Fruit fly (Drosophila melanogaster) whole organism, embryonic: Measurements from ENCODE around the gene Nepl12.

Experiments used
- ATbp ChIP-seq: fragments of 200-800 bp; sonication (Bioruptor generic); optimal IDR thresholded peaks from 2 replicates; lab custom pipeline; 2017; ENCODE audit warnings: missing biosample characterization, mild to moderate bottlenecking, missing genetic modification characterization, missing genetic modification reagents
- CG11560 ChIP-seq: fragments of 200-800 bp; sonication (Bioruptor generic); IDR thresholded peaks from 3 replicates; pipeline ENCODE4 v1.3.6; 2022; ENCODE audit warnings: missing biosample characterization, missing genetic modification characterization
- CG14860 ChIP-seq: fragments of 200-800 bp; sonication (Bioruptor generic); IDR thresholded peaks from 3 replicates; pipeline ENCODE4 v1.3.6; 2022; ENCODE audit warnings: missing biosample characterization, missing genetic modification characterization; ENCODE audit not compliant: partially characterized antibody
- CG15073 ChIP-seq: fragments of 200-800 bp; sonication (Bioruptor generic); optimal IDR thresholded peaks from 2 replicates; lab custom pipeline; 2016; ENCODE audit warnings: missing biosample characterization, missing genetic modification characterization
- CG15696 ChIP-seq: fragments of 200-800 bp; sonication (Bioruptor generic); optimal IDR thresholded peaks from 2 replicates; lab custom pipeline; 2019; ENCODE audit warnings: missing biosample characterization, mild to moderate bottlenecking, missing genetic modification characterization, moderate library complexity
- CG1647 ChIP-seq: fragments of 200-800 bp; sonication (Bioruptor generic); optimal IDR thresholded peaks from 3 replicates; lab custom pipeline; 2016; ENCODE audit warnings: missing biosample characterization, missing genetic modification characterization
- CG16813 ChIP-seq: fragments of 200-800 bp; sonication (Bioruptor generic); IDR thresholded peaks from 3 replicates; pipeline ENCODE4 v1.3.6; 2022; ENCODE audit warnings: missing biosample characterization, missing genetic modification characterization; ENCODE audit not compliant: partially characterized antibody
- CG17385 ChIP-seq: fragments of 200-800 bp; sonication (Bioruptor generic); optimal IDR thresholded peaks from 3 replicates; lab custom pipeline; 2018; ENCODE audit warnings: missing biosample characterization, mild to moderate bottlenecking, missing genetic modification characterization
- CG18619 ChIP-seq: fragments of 200-800 bp; sonication (Bioruptor generic); optimal IDR thresholded peaks from 3 replicates; lab custom pipeline; 2017; ENCODE audit warnings: missing biosample characterization, mild to moderate bottlenecking, missing genetic modification characterization
- CG2199 ChIP-seq: fragments of 200-800 bp; sonication (Bioruptor generic); IDR thresholded peaks from 3 replicates; pipeline ENCODE4 v1.3.6; 2022; ENCODE audit warnings: missing biosample characterization, missing genetic modification characterization
- CG2202 ChIP-seq: fragments of 200-800 bp; sonication (Bioruptor generic); optimal IDR thresholded peaks from 2 replicates; lab custom pipeline; 2018; ENCODE audit warnings: missing biosample characterization, mild to moderate bottlenecking, missing genetic modification characterization
- CG2875 ChIP-seq: fragments of 200-800 bp; sonication (Bioruptor generic); optimal IDR thresholded peaks from 2 replicates; lab custom pipeline; 2017; ENCODE audit warnings: missing biosample characterization, mild to moderate bottlenecking, missing genetic modification characterization, missing genetic modification reagents
- CG3281 ChIP-seq: fragments of 200-800 bp; sonication (Bioruptor generic); optimal IDR thresholded peaks from 3 replicates; lab custom pipeline; 2017; ENCODE audit warnings: missing biosample characterization, mild to moderate bottlenecking, missing genetic modification characterization
- CG34376 ChIP-seq: fragments of 200-800 bp; sonication (Bioruptor generic); optimal IDR thresholded peaks from 2 replicates; lab custom pipeline; 2018; ENCODE audit warnings: missing biosample characterization, mild to moderate bottlenecking, missing genetic modification characterization
- CG3838 ChIP-seq: fragments of 200-800 bp; sonication (Bioruptor generic); optimal IDR thresholded peaks from 3 replicates; lab custom pipeline; 2016; ENCODE audit warnings: missing biosample characterization, missing genetic modification characterization
- CG4360 ChIP-seq: fragments of 200-800 bp; sonication (Bioruptor generic); IDR thresholded peaks from 2 replicates; pipeline ENCODE4 v1.3.6; 2022; ENCODE audit warnings: missing biosample characterization, missing genetic modification characterization
- CG5245 ChIP-seq: fragments of 200-800 bp; sonication (Bioruptor generic); optimal IDR thresholded peaks from 3 replicates; lab custom pipeline; 2016; ENCODE audit warnings: missing biosample characterization, missing genetic modification characterization
- CG6765 ChIP-seq: fragments of 200-800 bp; sonication (Bioruptor generic); optimal IDR thresholded peaks from 3 replicates; lab custom pipeline; 2017; ENCODE audit warnings: missing biosample characterization, mild to moderate bottlenecking, missing genetic modification characterization
- CG7745 ChIP-seq: fragments of 200-800 bp; sonication (Bioruptor generic); optimal IDR thresholded peaks from 2 replicates; lab custom pipeline; 2018; ENCODE audit warnings: missing biosample characterization, mild to moderate bottlenecking, missing genetic modification characterization, moderate library complexity
- CG8478 ChIP-seq: fragments of >200 bp; optimal IDR thresholded peaks from 2 replicates; lab custom pipeline; 2018
- CG9609 ChIP-seq: fragments of 200-800 bp; sonication (Bioruptor generic); optimal IDR thresholded peaks from 3 replicates; lab custom pipeline; 2016; ENCODE audit warnings: missing biosample characterization, missing genetic modification characterization
- CG9876 ChIP-seq: fragments of 200-800 bp; sonication (Bioruptor generic); optimal IDR thresholded peaks from 2 replicates; lab custom pipeline; 2016; ENCODE audit warnings: missing biosample characterization, missing genetic modification characterization
- CTCF ChIP-seq: fragments of 200-800 bp; sonication (Bioruptor generic); optimal IDR thresholded peaks from 2 replicates; lab custom pipeline; 2017; ENCODE audit warnings: missing biosample characterization, mild to moderate bottlenecking, missing genetic modification characterization, moderate library complexity
- D19A ChIP-seq: fragments of 200-800 bp; optimal IDR thresholded peaks from 3 replicates; lab custom pipeline; 2019; ENCODE audit warnings: missing biosample characterization, mild to moderate bottlenecking, missing genetic modification characterization, moderate library complexity
- Fer3 ChIP-seq: fragments of 200-800 bp; sonication (Bioruptor generic); optimal IDR thresholded peaks from 2 replicates; lab custom pipeline; 2018; ENCODE audit warnings: missing biosample characterization, mild to moderate bottlenecking, missing genetic modification characterization, moderate library complexity
- Hey ChIP-seq: fragments of 200-800 bp; sonication (Bioruptor generic); optimal IDR thresholded peaks from 3 replicates; lab custom pipeline; 2018; ENCODE audit warnings: missing biosample characterization, mild to moderate bottlenecking, missing genetic modification characterization
- Hr51 ChIP-seq, 2 experiments: fragments of 200-800 bp; sonication (Bioruptor generic); optimal IDR thresholded peaks; 2 replicates in 1 of 2; 3 replicates in 1 of 2; lab custom pipeline; 2016 to 2018; ENCODE audit warnings: missing biosample characterization in 2 of 2, missing genetic modification characterization in 2 of 2, mild to moderate bottlenecking in 1 of 2, moderate library complexity in 1 of 2
- Lhr ChIP-seq: fragments of 200-800 bp; sonication (Bioruptor generic); optimal IDR thresholded peaks from 3 replicates; lab custom pipeline; 2017; ENCODE audit warnings: mild to moderate bottlenecking, missing biosample characterization, missing genetic modification reagents, missing genetic modification characterization
- Lpt ChIP-seq: fragments of >200 bp; optimal IDR thresholded peaks from 2 replicates; lab custom pipeline; 2018; ENCODE audit warnings: missing biosample characterization, missing genetic modification characterization
- MBD-R2 ChIP-seq: fragments of 200-800 bp; sonication (Bioruptor generic); IDR thresholded peaks from 2 replicates; pipeline ENCODE4 v1.3.6; 2022; ENCODE audit warnings: missing biosample characterization, missing genetic modification characterization
- Meics ChIP-seq: fragments of 200-800 bp; sonication (Bioruptor generic); optimal IDR thresholded peaks from 2 replicates; lab custom pipeline; 2017; ENCODE audit warnings: missing biosample characterization, mild to moderate bottlenecking, missing genetic modification characterization
- Mes4 ChIP-seq: fragments of 200-800 bp; sonication (Bioruptor generic); optimal IDR thresholded peaks from 2 replicates; lab custom pipeline; 2016; ENCODE audit warnings: missing biosample characterization, missing genetic modification characterization
- Taf1 ChIP-seq: fragments of 200-800 bp; sonication (Bioruptor generic); IDR thresholded peaks from 2 replicates; pipeline ENCODE4 v1.3.6; 2022; ENCODE audit warnings: missing biosample characterization, missing genetic modification characterization
- Trl ChIP-seq, 3 experiments: fragments of >200 bp in 2 of 3; fragments of 200-800 bp in 1 of 3; sonication (Bioruptor generic) in 1 of 3; optimal IDR thresholded peaks; 2 replicates in 1 of 3; 3 replicates in 2 of 3; lab custom pipeline; 2016 to 2017; ENCODE audit warnings: missing biosample characterization in 1 of 3, missing genetic modification characterization in 1 of 3
- ab ChIP-seq: fragments of 200-800 bp; sonication (Bioruptor generic); optimal IDR thresholded peaks from 2 replicates; lab custom pipeline; 2016; ENCODE audit warnings: missing biosample characterization, missing genetic modification characterization
- croc ChIP-seq: fragments of 200-800 bp; sonication (Bioruptor generic); conservative IDR thresholded peaks from 3 replicates; pipeline ENCODE4 v1.3.6; 2022; ENCODE audit warnings: missing biosample characterization, missing genetic modification characterization
- cwo ChIP-seq: fragments of 200-800 bp; sonication (Bioruptor generic); optimal IDR thresholded peaks from 3 replicates; lab custom pipeline; 2017; ENCODE audit warnings: missing biosample characterization, missing genetic modification characterization, mild to moderate bottlenecking, moderate library complexity, missing genetic modification reagents
- dmrt99B ChIP-seq: fragments of 200-800 bp; sonication (Bioruptor generic); optimal IDR thresholded peaks from 2 replicates; lab custom pipeline; 2018; ENCODE audit warnings: missing biosample characterization, mild to moderate bottlenecking, missing genetic modification characterization, moderate library complexity
- emc ChIP-seq: fragments of 200-800 bp; sonication (Bioruptor generic); optimal IDR thresholded peaks from 2 replicates; lab custom pipeline; 2016; ENCODE audit warnings: missing biosample characterization, missing genetic modification characterization
- ewg ChIP-seq: fragments of 200-800 bp; sonication (Bioruptor generic); optimal IDR thresholded peaks from 3 replicates; lab custom pipeline; 2017; ENCODE audit warnings: mild to moderate bottlenecking, missing biosample characterization, missing genetic modification reagents, missing genetic modification characterization
- hkb ChIP-seq, 2 experiments: fragments of 200-800 bp in 1 of 2; fragments of >200 bp in 1 of 2; sonication (Bioruptor generic) in 1 of 2; IDR thresholded peaks in 1 of 2; optimal IDR thresholded peaks in 1 of 2; 2 replicates each; pipeline versions ENCODE4 v1.3.6 to Lab custom; 2017 to 2022; ENCODE audit warnings: missing biosample characterization in 1 of 2, missing genetic modification characterization in 1 of 2
- kay ChIP-seq: fragments of 200-800 bp; sonication (Bioruptor generic); optimal IDR thresholded peaks from 2 replicates; lab custom pipeline; 2016; ENCODE audit warnings: missing biosample characterization, missing genetic modification characterization
- p53 ChIP-seq: fragments of 200-800 bp; sonication (Bioruptor generic); optimal IDR thresholded peaks from 2 replicates; lab custom pipeline; 2016; ENCODE audit warnings: missing biosample characterization, missing genetic modification characterization
- pum ChIP-seq: fragments of 200-800 bp; sonication (Bioruptor generic); optimal IDR thresholded peaks from 2 replicates; lab custom pipeline; 2016; ENCODE audit warnings: missing biosample characterization, missing genetic modification characterization
- repo ChIP-seq: fragments of 200-800 bp; sonication (Bioruptor generic); optimal IDR thresholded peaks from 2 replicates; lab custom pipeline; 2016; ENCODE audit warnings: missing biosample characterization, missing genetic modification characterization
- sima ChIP-seq: fragments of 200-800 bp; sonication (Bioruptor generic); optimal IDR thresholded peaks from 2 replicates; lab custom pipeline; 2016; ENCODE audit warnings: missing biosample characterization, missing genetic modification characterization
- so ChIP-seq: fragments of 200-800 bp; sonication (Bioruptor generic); IDR thresholded peaks from 3 replicates; pipeline ENCODE4 v1.3.6; 2022; ENCODE audit warnings: missing biosample characterization, missing genetic modification characterization
- sob ChIP-seq: fragments of 200-800 bp; sonication (Bioruptor generic); IDR thresholded peaks from 2 replicates; pipeline ENCODE4 v1.3.6; 2022; ENCODE audit warnings: missing biosample characterization, missing genetic modification characterization
- sr ChIP-seq: fragments of 200-800 bp; sonication (Bioruptor generic); IDR thresholded peaks from 3 replicates; pipeline ENCODE4 v1.3.6; 2022; ENCODE audit warnings: missing biosample characterization, missing genetic modification characterization
- trh ChIP-seq: fragments of 200-800 bp; sonication (Bioruptor generic); optimal IDR thresholded peaks from 2 replicates; lab custom pipeline; 2016; ENCODE audit warnings: missing biosample characterization, missing genetic modification characterization

The Nepl12 gene

DNA sequence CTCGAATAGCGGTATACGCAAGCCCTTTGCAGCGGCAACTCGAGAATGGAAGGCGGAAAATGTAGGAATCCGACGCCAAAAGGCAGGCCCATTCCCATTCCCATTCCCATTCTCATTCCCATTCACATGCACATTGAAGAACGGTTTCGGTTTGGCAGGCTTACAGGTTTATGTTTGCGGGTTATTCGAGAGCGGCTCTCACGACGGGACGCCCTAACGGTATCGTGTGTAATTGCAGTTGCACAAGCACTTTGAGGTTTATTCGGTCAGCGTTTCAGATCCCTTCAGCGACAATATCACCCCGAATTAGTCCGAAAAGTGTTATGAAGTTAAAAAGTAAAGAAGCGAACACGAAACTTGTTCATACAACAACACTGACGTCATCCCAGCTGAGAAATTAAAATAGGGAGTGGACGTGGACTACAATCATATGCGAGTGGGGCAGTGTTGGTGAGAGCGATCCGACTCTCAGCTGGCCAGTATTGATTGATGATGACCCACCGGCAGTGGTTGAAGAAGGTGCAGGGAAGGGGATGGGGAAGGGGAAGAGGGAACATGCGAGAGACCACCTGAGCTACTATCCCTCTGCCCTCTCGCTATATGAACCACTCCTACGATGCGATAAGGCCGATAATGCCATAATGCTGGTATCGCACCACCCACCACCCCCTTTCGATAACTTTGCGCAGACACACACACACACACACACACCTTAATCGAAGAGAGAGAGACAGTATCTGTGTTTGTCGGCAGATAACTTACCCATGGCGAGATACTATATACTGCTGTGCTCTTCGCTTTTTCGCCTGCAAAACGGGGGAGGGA, 29.1 kb downstream of the Nepl12 start (continued):
- TF ChIP-seq cwo (peak; percentile 73), CG3281 (no peak), CTCF (GFP tag; lab: Kevin White, UChicago) (no peak), Meics (GFP tag; lab: Kevin White, UChicago) (no peak), CG2199 (GFP tag; lab: Robert Waterston, UW) (no peak), Mes4 (no peak), sima (GFP tag; lab: Kevin White, UChicago) (no peak), CG6765 (GFP tag; lab: Kevin White, UChicago) (peak; percentile 2), CG18619 (peak; percentile 15), CG8478 (lab: Kevin White, UChicago) (peak; percentile 81), CG15696 (tag; lab: Kevin White, UChicago) (no peak), hkb (optimal IDR thresholded peaks at IDR 0.05; lab: Kevin White, UChicago) (no peak), hkb (GFP tag; IDR thresholded peaks at IDR 0.05; lab: Robert Waterston, UW) (no peak), repo (GFP tag; lab: Kevin White, UChicago) (no peak), Taf1 (no peak), emc (GFP tag; lab: Kevin White, UChicago) (no peak), CG2202 (no peak), Lpt (GFP tag; lab: Kevin White, UChicago) (no peak), CG9609 (GFP tag; lab: Kevin White, UChicago) (no peak), Fer3 (no peak), CG3838 (GFP tag; lab: Kevin White, UChicago) (no peak), Lhr (GFP tag; lab: Kevin White, UChicago) (no peak), MBD-R2 (GFP tag; lab: Robert Waterston, UW) (no peak), CG17385 (GFP tag; lab: Kevin White, UChicago) (no peak), CG14860 (GFP tag; lab: Robert Waterston, UW) (no peak), ab (GFP tag; lab: Kevin White, UChicago) (no peak), CG1647 (GFP tag; lab: Kevin White, UChicago) (no peak), ATbp (no peak), kay (GFP tag; lab: Kevin White, UChicago) (peak; percentile 40), CG4360 (GFP tag; lab: Robert Waterston, UW) (no peak), dmrt99B (tag; lab: Kevin White, UChicago) (no peak), sob (no peak), CG9876 (no peak), CG16813 (GFP tag; lab: Robert Waterston, UW) (no peak), sr (no peak), D19A (tag; lab: Kevin White, UChicago) (no peak), CG34376 (GFP tag; lab: Kevin White, UChicago) (peak; percentile 96), croc (GFP tag; lab: Robert Waterston, UW) (no peak), Trl (optimal IDR thresholded peaks at IDR 0.05; lab: Kevin White, UChicago) (peak; percentile 69 to 90), Trl (GFP tag; optimal IDR thresholded peaks at IDR 0.05; lab: Kevin White, UChicago) (no peak), CG11560 (tag; lab: Robert Waterston, UW) (no peak), CG5245 (no peak), trh (GFP tag; lab: Kevin White, UChicago) (no peak), pum (no peak), p53 (GFP tag; lab: Kevin White, UChicago) (no peak), CG15073 (GFP tag; lab: Kevin White, UChicago) (no peak), Hr51 (GFP tag; optimal IDR thresholded peaks at IDR 0.05; lab: Kevin White, UChicago) (no peak), so (GFP tag; lab: Robert Waterston, UW) (no peak), Hey (tag; lab: Kevin White, UChicago) (peak; percentile 58), ewg (no peak), CG7745 (no peak), CG2875 (no peak)
